Worm (Caenorhabditis elegans) whole organism, L3 larva: ENCODE measurements around the gene ZK131.11.
"Not testable (repeated sequence)": the region's sequence is repeated elsewhere in the genome, so short reads cannot be mapped to it uniquely, and the experiment has no call there.

ENCODE experiments used
- ceh-16 ChIP-seq: sonication (generic microtip); optimal IDR thresholded peaks from 2 replicates; lab custom pipeline; 2017; ENCODE audit warnings: missing biosample characterization, missing genetic modification characterization
- ceh-28 ChIP-seq: fragments of 150-350 bp; optimal IDR thresholded peaks from 2 replicates; lab custom pipeline; 2014; ENCODE audit warnings: missing biosample characterization, missing genetic modification reagents, missing genetic modification characterization
- ceh-82 ChIP-seq: fragments of 150-350 bp; optimal IDR thresholded peaks from 2 replicates; lab custom pipeline; 2014; ENCODE audit warnings: missing biosample characterization, missing genetic modification characterization
- daf-12 ChIP-seq: fragments of 150-350 bp; optimal IDR thresholded peaks from 2 replicates; lab custom pipeline; 2014; ENCODE audit warnings: missing biosample characterization, missing genetic modification reagents, missing genetic modification characterization
- egl-5 ChIP-seq: fragments of 150-350 bp; optimal IDR thresholded peaks from 2 replicates; lab custom pipeline; 2017; ENCODE audit warnings: missing biosample characterization, missing genetic modification reagents, missing genetic modification characterization, inconsistent platforms
- elt-2 ChIP-seq: sonication (generic microtip); optimal IDR thresholded peaks from 2 replicates; lab custom pipeline; 2016; ENCODE audit warnings: missing genetic modification reagents, mild to moderate bottlenecking, missing genetic modification characterization, missing compliant biosample characterization
- elt-3 ChIP-seq, 3 experiments: fragments of 150-350 bp in 1 of 3; sonication (generic microtip) in 2 of 3; optimal IDR thresholded peaks; 2 replicates in 2 of 3; 4 replicates in 1 of 3; lab custom pipeline; 2014 to 2017; ENCODE audit warnings: missing biosample characterization in 3 of 3, missing genetic modification characterization in 3 of 3
- eor-1 ChIP-seq, 2 experiments: fragments of 150-350 bp; optimal IDR thresholded peaks; 2 replicates each; lab custom pipeline; 2014 to 2018; ENCODE audit warnings: missing biosample characterization in 2 of 2, missing genetic modification characterization in 2 of 2
- fkh-10 ChIP-seq: sonication (generic microtip); optimal IDR thresholded peaks from 2 replicates; lab custom pipeline; 2017; ENCODE audit warnings: missing biosample characterization, missing genetic modification reagents, missing genetic modification characterization
- fkh-2 ChIP-seq: fragments of 150-350 bp; optimal IDR thresholded peaks from 2 replicates; lab custom pipeline; 2014; ENCODE audit warnings: missing biosample characterization, missing genetic modification reagents, missing genetic modification characterization
- hmg-11 ChIP-seq: sonication (generic microtip); optimal IDR thresholded peaks from 2 replicates; lab custom pipeline; 2016; ENCODE audit warnings: missing genetic modification characterization, missing compliant biosample characterization
- jun-1 ChIP-seq: fragments of 150-350 bp; optimal IDR thresholded peaks from 2 replicates; lab custom pipeline; 2014; ENCODE audit warnings: missing biosample characterization, missing genetic modification reagents, missing genetic modification characterization
- lin-39 ChIP-seq: fragments of 150-350 bp; optimal IDR thresholded peaks from 2 replicates; lab custom pipeline; 2018; ENCODE audit warnings: missing biosample characterization, missing genetic modification reagents, missing genetic modification characterization
- lsy-12 ChIP-seq: sonication (generic microtip); optimal IDR thresholded peaks from 2 replicates; lab custom pipeline; 2016; ENCODE audit warnings: mild to moderate bottlenecking, missing genetic modification characterization, missing compliant biosample characterization
- nfya-1 ChIP-seq: sonication (generic microtip); optimal IDR thresholded peaks from 2 replicates; lab custom pipeline; 2017; ENCODE audit warnings: missing genetic modification characterization, mild to moderate bottlenecking, missing compliant biosample characterization, antibody characterized with exemption, moderate library complexity; ENCODE audit not compliant: insufficient read depth
- nhr-11 ChIP-seq: fragments of 150-350 bp; optimal IDR thresholded peaks from 2 replicates; lab custom pipeline; 2014; ENCODE audit warnings: missing biosample characterization, missing genetic modification characterization
- nhr-12 ChIP-seq: fragments of 150-350 bp; optimal IDR thresholded peaks from 2 replicates; lab custom pipeline; 2014; ENCODE audit warnings: missing biosample characterization, missing genetic modification characterization
- nhr-23 ChIP-seq: fragments of 150-350 bp; optimal IDR thresholded peaks from 2 replicates; lab custom pipeline; 2014; ENCODE audit warnings: missing biosample characterization, missing genetic modification reagents, missing genetic modification characterization
- nhr-237 ChIP-seq: fragments of 150-350 bp; optimal IDR thresholded peaks from 2 replicates; lab custom pipeline; 2014; ENCODE audit warnings: missing biosample characterization, missing genetic modification characterization
- nhr-76 ChIP-seq: fragments of 150-350 bp; sonication (generic microtip); optimal IDR thresholded peaks from 5 replicates; lab custom pipeline; 2014; ENCODE audit warnings: missing biosample characterization, missing genetic modification characterization
- nhr-77 ChIP-seq: fragments of 150-350 bp; optimal IDR thresholded peaks from 2 replicates; lab custom pipeline; 2014; ENCODE audit warnings: missing biosample characterization, missing genetic modification characterization
- pha-4 ChIP-seq: fragments of 150-350 bp; optimal IDR thresholded peaks from 2 replicates; lab custom pipeline; 2014; ENCODE audit warnings: missing biosample characterization, missing genetic modification reagents, missing genetic modification characterization
- pqm-1 ChIP-seq: fragments of 150-350 bp; optimal IDR thresholded peaks from 2 replicates; lab custom pipeline; 2017; ENCODE audit warnings: missing biosample characterization, missing genetic modification characterization, inconsistent platforms
- sea-2 ChIP-seq: fragments of 150-350 bp; sonication (generic microtip); optimal IDR thresholded peaks from 4 replicates; lab custom pipeline; 2014; ENCODE audit warnings: missing biosample characterization, missing genetic modification reagents, missing genetic modification characterization
- snpc-4 ChIP-seq: fragments of 150-350 bp; optimal IDR thresholded peaks from 2 replicates; lab custom pipeline; 2014; ENCODE audit warnings: missing biosample characterization, missing genetic modification characterization
- unc-39 ChIP-seq: sonication (generic microtip); optimal IDR thresholded peaks from 4 replicates; lab custom pipeline; 2017; ENCODE audit warnings: missing biosample characterization, missing genetic modification characterization
- ztf-11 ChIP-seq: fragments of 150-350 bp; optimal IDR thresholded peaks from 2 replicates; lab custom pipeline; 2014; ENCODE audit warnings: missing biosample characterization, missing genetic modification characterization

ZK131.11 gene

ce11 chrII:13796312-13796711 is 4.3 kb downstream of the ZK131.11 start:
- TF ChIP-seq nhr-11 (tag; lab: Kevin White, UChicago) = no peak
- no peak for TF ChIP-seq fkh-2 (tag; lab: Kevin White, UChicago)
- TF ChIP-seq nhr-76 (tag; lab: Kevin White, UChicago) = no peak

- TF ChIP-seq pha-4 (peak; percentile 52), sea-2 (no peak)
Observed at ce11 chrII:13806269-13806668, 14.2 kb downstream of the ZK131.11 start.

- TF ChIP-seq fkh-10 (GFP tag; lab: Kevin White, UChicago) (peak; percentile 63), eor-1 (tag; optimal IDR thresholded peaks at IDR 0.05; lab: Kevin White, UChicago) (no peak)
- TF ChIP-seq, all 47 proteins: peak for 1
Observed at ce11 chrII:13812335-13812734, 20.3 kb downstream of the ZK131.11 start.

ce11 chrII:13813413-13813812 is 21.4 kb downstream of the ZK131.11 start:
- TF ChIP-seq unc-39 (tag; lab: Kevin White, UChicago) = no peak
- TF ChIP-seq snpc-4 (tag; lab: Kevin White, UChicago) = peak; percentile 44
- TF ChIP-seq nfya-1 (tag; lab: Kevin White, UChicago) = peak; percentile 1

- TF ChIP-seq egl-5 (no peak), jun-1 (tag; lab: Kevin White, UChicago) (no peak), pha-4 (peak; percentile 31), pqm-1 (tag; lab: Kevin White, UChicago) (peak; percentile 35), ceh-28 (no peak), ztf-11 (tag; lab: Kevin White, UChicago) (no peak), nfya-1 (tag; lab: Kevin White, UChicago) (no peak), nhr-77 (tag; lab: Kevin White, UChicago) (no peak), elt-2 (peak; percentile 83), ceh-16 (tag; lab: Kevin White, UChicago) (no peak), nhr-12 (tag; lab: Kevin White, UChicago) (no peak), lin-39 (no peak)
- TF ChIP-seq, all 47 proteins: peak for 3
Observed at ce11 chrII:13813950-13814349, 21.9 kb downstream of the ZK131.11 start.

- TF ChIP-seq ztf-11 (tag; lab: Kevin White, UChicago) = no peak
- TF ChIP-seq nhr-237 = no peak
- no peak for TF ChIP-seq ceh-82 (tag; lab: Kevin White, UChicago)
- no peak for TF ChIP-seq nhr-77 (tag; lab: Kevin White, UChicago)
Observed at ce11 chrII:13815513-13815912, 23.5 kb downstream of the ZK131.11 start.

ce11 chrII:13818043-13818442 is 26.0 kb downstream of the ZK131.11 start, which contains the start of gene his-16:
Gene his-16 (minus strand): TSS chrII:13818143.
- not testable (repeated sequence) for TF ChIP-seq lsy-12; hmg-11 (tag; lab: Kevin White, UChicago); lin-39

ce11 chrII:13824570-13824969 is 32.5 kb downstream of the ZK131.11 start:
- TF ChIP-seq elt-2 = peak; percentile 34

ce11 chrII:13828597-13828996 is 36.6 kb downstream of the ZK131.11 start, which contains the start of gene his-42:
Gene his-42 (minus strand): TSS chrII:13828697.
- TF ChIP-seq daf-12 (tag; lab: Kevin White, UChicago) = no peak
- no peak for TF ChIP-seq nfya-1 (tag; lab: Kevin White, UChicago)
- TF ChIP-seq nhr-23 (tag; lab: Kevin White, UChicago) = no peak
- TF ChIP-seq fkh-2 (tag; lab: Kevin White, UChicago) = no peak
- TF ChIP-seq elt-3 (tag; optimal IDR thresholded peaks at IDR 0.05; lab: Kevin White, UChicago) = no peak
